Worm (Caenorhabditis elegans): ENCODE data around the gene F47B7.2.

DNA sequence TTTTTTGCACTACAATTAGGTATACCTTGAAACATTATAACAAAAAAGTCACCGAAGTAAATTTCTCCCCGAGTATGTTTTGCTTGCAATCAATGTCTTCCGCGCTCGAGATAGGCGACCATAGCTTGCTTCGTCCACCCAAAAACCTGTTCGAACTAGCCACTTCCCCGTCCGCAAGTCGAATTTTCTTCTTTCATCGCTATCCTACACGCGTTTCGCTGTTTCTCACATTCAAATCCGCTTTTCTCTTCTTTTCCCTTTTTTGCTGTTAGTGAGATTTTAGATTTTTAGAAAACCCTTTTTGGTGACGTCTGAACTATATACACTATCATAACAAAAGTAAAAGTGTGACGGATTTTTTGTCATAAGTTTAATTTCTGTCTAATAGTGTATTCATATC, 671 bp downstream of the F47B7.2 start:
- no peak for TF ChIP-seq klf-2 (GFP tag; conservative IDR thresholded peaks at IDR 0.05)
- TF ChIP-seq med-1 (GFP tag; optimal IDR thresholded peaks at IDR 0.05; ENCODE audit: insufficient read depth) = no peak
- TF ChIP-seq T22C8.4 (GFP tag; IDR thresholded peaks at IDR 0.05) = no peak

Data from whole organism, midembryonic.